Worm (Caenorhabditis elegans): ENCODE results near the gene glb-5.

DNA sequence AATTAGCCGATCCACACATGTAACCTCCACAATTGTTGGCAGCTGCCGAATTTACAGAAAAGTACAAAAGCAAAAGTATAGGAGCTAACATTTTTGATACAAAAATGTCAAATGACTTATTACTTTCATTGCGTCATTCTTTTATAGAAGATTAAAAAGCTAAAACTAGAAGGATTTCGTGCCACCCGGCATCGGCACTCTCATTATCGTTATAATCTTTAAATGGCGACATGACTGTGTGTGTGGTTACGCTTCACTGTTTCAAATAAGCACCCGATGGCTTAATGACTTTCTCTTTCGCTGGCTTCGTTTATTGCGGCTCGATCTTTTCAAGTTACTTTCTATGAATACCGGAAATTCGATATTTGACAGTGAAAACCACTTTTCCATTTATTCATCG lies 24.9 kb upstream of the glb-5 start, which contains the start of gene grl-1:
- TF ChIP-seq lin-13 (tag; optimal IDR thresholded peaks at IDR 0.05) = no peak
- no peak for TF ChIP-seq nhr-28 (tag; optimal IDR thresholded peaks at IDR 0.05)
- TF ChIP-seq ztf-11 (tag; optimal IDR thresholded peaks at IDR 0.05) = no peak

All from whole organism, mixed stage, embryonic.